Fruit fly (Drosophila melanogaster): ENCODE measurements around the gene Dad.
A peak's percentile ranks its signal among the peaks of the same experiment; 100 is the strongest.

Gene Dad

dm6 chr3R:17117607-17118327 is 64.0 kb downstream of the Dad start (continued):
- TF ChIP-seq CG15696 (tag; optimal IDR thresholded peaks at IDR 0.05) = no peak
- no peak for TF ChIP-seq ems (GFP tag; optimal IDR thresholded peaks at IDR 0.05)
- no peak for TF ChIP-seq sqz (GFP tag; optimal IDR thresholded peaks at IDR 0.05)
- TF ChIP-seq CG30431 (GFP tag; optimal IDR thresholded peaks at IDR 0.05) = no peak
- TF ChIP-seq CG15601 (tag; optimal IDR thresholded peaks at IDR 0.05) = peak; percentile 29
- no peak for TF ChIP-seq h (optimal IDR thresholded peaks at IDR 0.05)
- TF ChIP-seq CG17361 (GFP tag; IDR thresholded peaks at IDR 0.05) = peak; percentile 69; the same call in 2 of the 3 replicates
- TF ChIP-seq aop (GFP tag; IDR thresholded peaks at IDR 0.05) = no peak
- TF ChIP-seq fd96Cb (tag; optimal IDR thresholded peaks at IDR 0.05) = no peak
- TF ChIP-seq CG2889 (GFP tag; IDR thresholded peaks at IDR 0.05) = no peak
- TF ChIP-seq Lhr (GFP tag; optimal IDR thresholded peaks at IDR 0.05) = no peak
- no peak for TF ChIP-seq tx (GFP tag; optimal IDR thresholded peaks at IDR 0.05)
- no peak for TF ChIP-seq CG30020 (tag; optimal IDR thresholded peaks at IDR 0.05)
- peak; percentile 44 for TF ChIP-seq phol (tag; optimal IDR thresholded peaks at IDR 0.05)
- peak in 1 of 2 experiments; percentile 55 for TF ChIP-seq bsh (GFP tag; optimal IDR thresholded peaks at IDR 0.05)
- peak; percentile 4 for TF ChIP-seq CG2120 (GFP tag; optimal IDR thresholded peaks at IDR 0.05)
- peak; percentile 17 for TF ChIP-seq tio (GFP tag; optimal IDR thresholded peaks at IDR 0.05)
- TF ChIP-seq Atf6 (GFP tag; IDR thresholded peaks at IDR 0.05) = no peak
- TF ChIP-seq E2f1 (GFP tag; IDR thresholded peaks at IDR 0.05) = no peak
- TF ChIP-seq Dbx (GFP tag; IDR thresholded peaks at IDR 0.05) = no peak
- TF ChIP-seq ara (GFP tag; IDR thresholded peaks at IDR 0.05) = 0 out of 2 replicates have a peak, but pooled peaks have one; percentile 34
- TF ChIP-seq Xbp1 (GFP tag; optimal IDR thresholded peaks at IDR 0.05) = no peak
- TF ChIP-seq vfl (GFP tag; optimal IDR thresholded peaks at IDR 0.05) = no peak
- TF ChIP-seq CG3847 (GFP tag; IDR thresholded peaks at IDR 0.05) = no peak
- no peak for TF ChIP-seq CG8765 (GFP tag; IDR thresholded peaks at IDR 0.05)
- peak; percentile 19 for TF ChIP-seq chn (GFP tag; optimal IDR thresholded peaks at IDR 0.05)
- no peak for TF ChIP-seq vnd (GFP tag; IDR thresholded peaks at IDR 0.05; ENCODE audit: partially characterized antibody)
- no peak for TF ChIP-seq tap (tag; optimal IDR thresholded peaks at IDR 0.05)
- TF ChIP-seq usp (GFP tag; optimal IDR thresholded peaks at IDR 0.05) = no peak
- no peak for TF ChIP-seq CG33557 (GFP tag; optimal IDR thresholded peaks at IDR 0.05)
- TF ChIP-seq ro (GFP tag; IDR thresholded peaks at IDR 0.05) = no peak
- TF ChIP-seq CG10267 (tag; optimal IDR thresholded peaks at IDR 0.05) = peak; percentile 14
- no peak for TF ChIP-seq unc-4 (GFP tag; IDR thresholded peaks at IDR 0.05; ENCODE audit: partially characterized antibody)
- TF ChIP-seq CG32767 (GFP tag; IDR thresholded peaks at IDR 0.05) = no peak
- no peak for TF ChIP-seq slou (GFP tag; optimal IDR thresholded peaks at IDR 0.05)
- TF ChIP-seq CG4707 (GFP tag; optimal IDR thresholded peaks at IDR 0.05) = no peak
- TF ChIP-seq zen (tag; optimal IDR thresholded peaks at IDR 0.05) = no peak
- TF ChIP-seq seq (GFP tag; IDR thresholded peaks at IDR 0.05) = no peak
- TF ChIP-seq chinmo (GFP tag; IDR thresholded peaks at IDR 0.05; ENCODE audit: partially characterized antibody) = no peak
- no peak for TF ChIP-seq yki (optimal IDR thresholded peaks at IDR 0.05)
- TF ChIP-seq Ptx1 (GFP tag; IDR thresholded peaks at IDR 0.05) = no peak
- TF ChIP-seq oc (tag; optimal IDR thresholded peaks at IDR 0.05) = no peak
- no peak for TF ChIP-seq gce (GFP tag; IDR thresholded peaks at IDR 0.05)
- no peak for TF ChIP-seq CG9876 (GFP tag; optimal IDR thresholded peaks at IDR 0.05)
- no peak for TF ChIP-seq fru (optimal IDR thresholded peaks at IDR 0.05)
- TF ChIP-seq MTF-1 (GFP tag; optimal IDR thresholded peaks at IDR 0.05; ENCODE audit: borderline replicate concordance) = no peak
- peak; percentile 8 for TF ChIP-seq pum (GFP tag; optimal IDR thresholded peaks at IDR 0.05)
- peak; percentile 62 for TF ChIP-seq gem (tag; optimal IDR thresholded peaks at IDR 0.05)
- TF ChIP-seq Antp (GFP tag; optimal IDR thresholded peaks at IDR 0.05) = no peak
- no peak for TF ChIP-seq CG12104 (GFP tag; optimal IDR thresholded peaks at IDR 0.05)
- TF ChIP-seq CG14860 (GFP tag; IDR thresholded peaks at IDR 0.05; ENCODE audit: partially characterized antibody) = no peak
- no peak for TF ChIP-seq CG11247 (GFP tag; IDR thresholded peaks at IDR 0.05)

All from whole organism, embryonic.